Worm (Caenorhabditis elegans) whole organism, L2 larva: ENCODE results near the gene coq-8.

Source experiments
- C34F6.9 ChIP-seq: fragments of 150-350 bp; optimal IDR thresholded peaks from 2 replicates; lab custom pipeline; 2014; ENCODE audit warnings: missing biosample characterization, missing genetic modification characterization
- F13H6.1 ChIP-seq: sonication (generic microtip); optimal IDR thresholded peaks from 2 replicates; lab custom pipeline; 2016; ENCODE audit warnings: missing genetic modification characterization, missing compliant biosample characterization
- R02D3.7 ChIP-seq: fragments of 150-350 bp; optimal IDR thresholded peaks from 2 replicates; lab custom pipeline; 2014; ENCODE audit warnings: missing biosample characterization, missing genetic modification characterization
- Y55F3AM.14 ChIP-seq: fragments of 200-800 bp; sonication (Bioruptor generic); optimal IDR thresholded peaks from 2 replicates; lab custom pipeline; 2018; ENCODE audit warnings: mild to moderate bottlenecking, missing genetic modification characterization, missing compliant biosample characterization
- ZK546.5 ChIP-seq: sonication (generic microtip); optimal IDR thresholded peaks from 2 replicates; lab custom pipeline; 2017; ENCODE audit warnings: missing biosample characterization, missing genetic modification characterization
- alr-1 ChIP-seq: fragments of 150-350 bp; optimal IDR thresholded peaks from 2 replicates; lab custom pipeline; 2014; ENCODE audit warnings: missing biosample characterization, missing genetic modification characterization
- blmp-1 ChIP-seq: sonication (generic microtip); optimal IDR thresholded peaks from 2 replicates; lab custom pipeline; 2017; ENCODE audit warnings: missing genetic modification characterization, mild to moderate bottlenecking, missing compliant biosample characterization, antibody characterized with exemption, moderate library complexity; ENCODE audit not compliant: insufficient read depth
- ceh-16 ChIP-seq: fragments of 150-350 bp; optimal IDR thresholded peaks from 2 replicates; lab custom pipeline; 2014; ENCODE audit warnings: missing biosample characterization, missing genetic modification characterization
- ceh-82 ChIP-seq: fragments of 150-350 bp; optimal IDR thresholded peaks from 2 replicates; lab custom pipeline; 2014; ENCODE audit warnings: missing biosample characterization, missing genetic modification characterization
- crh-2 ChIP-seq: sonication (generic microtip); optimal IDR thresholded peaks from 2 replicates; lab custom pipeline; 2017; ENCODE audit warnings: missing biosample characterization, missing genetic modification characterization
- dmd-4 ChIP-seq: sonication (generic microtip); optimal IDR thresholded peaks from 2 replicates; lab custom pipeline; 2017; ENCODE audit warnings: missing biosample characterization, missing genetic modification characterization
- egl-27 ChIP-seq: sonication (generic microtip); optimal IDR thresholded peaks from 3 replicates; lab custom pipeline; 2017; ENCODE audit warnings: missing biosample characterization, missing genetic modification reagents, missing genetic modification characterization
- elt-1 ChIP-seq: fragments of 150-350 bp; optimal IDR thresholded peaks from 2 replicates; lab custom pipeline; 2014; ENCODE audit warnings: missing biosample characterization, missing genetic modification characterization
- fos-1 ChIP-seq: fragments of 150-350 bp; optimal IDR thresholded peaks from 2 replicates; lab custom pipeline; 2014; ENCODE audit warnings: missing biosample characterization, missing genetic modification characterization
- gmeb-1 ChIP-seq: fragments of 150-350 bp; optimal IDR thresholded peaks from 2 replicates; lab custom pipeline; 2014; ENCODE audit warnings: missing biosample characterization, missing genetic modification characterization
- lin-11 ChIP-seq: fragments of 150-350 bp; sonication (generic microtip); optimal IDR thresholded peaks from 2 replicates; lab custom pipeline; 2014; ENCODE audit warnings: missing biosample characterization, missing genetic modification characterization, inconsistent platforms, mixed read lengths
- lin-13 ChIP-seq: fragments of 150-350 bp; optimal IDR thresholded peaks from 2 replicates; lab custom pipeline; 2014; ENCODE audit warnings: missing biosample characterization, missing genetic modification reagents, missing genetic modification characterization
- lsy-2 ChIP-seq, 2 experiments: fragments of 150-350 bp in 1 of 2; sonication (generic microtip) in 1 of 2; optimal IDR thresholded peaks; 2 replicates each; lab custom pipeline; 2014 to 2017; ENCODE audit warnings: missing biosample characterization in 2 of 2, missing genetic modification characterization in 2 of 2
- mbf-1 ChIP-seq: sonication (generic microtip); optimal IDR thresholded peaks from 2 replicates; lab custom pipeline; 2017; ENCODE audit warnings: missing biosample characterization, missing genetic modification characterization
- nhr-11 ChIP-seq: fragments of 150-350 bp; optimal IDR thresholded peaks from 2 replicates; lab custom pipeline; 2014; ENCODE audit warnings: missing biosample characterization, missing genetic modification characterization
- nhr-12 ChIP-seq: fragments of 150-350 bp; optimal IDR thresholded peaks from 2 replicates; lab custom pipeline; 2014; ENCODE audit warnings: missing biosample characterization, missing genetic modification characterization
- nhr-129 ChIP-seq: fragments of 150-350 bp; optimal IDR thresholded peaks from 2 replicates; lab custom pipeline; 2014; ENCODE audit warnings: missing biosample characterization, missing genetic modification characterization
- nhr-21 ChIP-seq: fragments of 150-350 bp; optimal IDR thresholded peaks from 2 replicates; lab custom pipeline; 2014; ENCODE audit warnings: missing biosample characterization, missing genetic modification characterization
- nhr-23 ChIP-seq: fragments of 150-350 bp; optimal IDR thresholded peaks from 2 replicates; lab custom pipeline; 2014; ENCODE audit warnings: missing biosample characterization, missing genetic modification reagents, missing genetic modification characterization
- nhr-237 ChIP-seq: fragments of 150-350 bp; optimal IDR thresholded peaks from 2 replicates; lab custom pipeline; 2014; ENCODE audit warnings: missing biosample characterization, missing genetic modification characterization
- nhr-77 ChIP-seq: fragments of 150-350 bp; optimal IDR thresholded peaks from 2 replicates; lab custom pipeline; 2014; ENCODE audit warnings: missing biosample characterization, missing genetic modification characterization
- peb-1 ChIP-seq: fragments of 150-350 bp; optimal IDR thresholded peaks from 2 replicates; lab custom pipeline; 2014; ENCODE audit warnings: missing biosample characterization, missing genetic modification characterization
- sem-4 ChIP-seq: fragments of 150-350 bp; optimal IDR thresholded peaks from 2 replicates; lab custom pipeline; 2014; ENCODE audit warnings: missing biosample characterization, missing genetic modification reagents, missing genetic modification characterization
- sma-9 ChIP-seq, 2 experiments: fragments of 150-350 bp in 1 of 2; sonication (generic microtip) in 1 of 2; optimal IDR thresholded peaks; 2 replicates each; lab custom pipeline; 2014 to 2016; ENCODE audit warnings: missing genetic modification characterization in 2 of 2, mild to moderate bottlenecking in 1 of 2, missing biosample characterization in 1 of 2, missing compliant biosample characterization in 1 of 2, missing genetic modification reagents in 1 of 2, moderate library complexity in 1 of 2
- snpc-4 ChIP-seq: fragments of 150-350 bp; optimal IDR thresholded peaks from 2 replicates; lab custom pipeline; 2014; ENCODE audit warnings: missing biosample characterization, missing genetic modification characterization
- unc-39 ChIP-seq: fragments of 150-350 bp; optimal IDR thresholded peaks from 2 replicates; lab custom pipeline; 2014; ENCODE audit warnings: missing biosample characterization, missing genetic modification characterization
- unc-55 ChIP-seq: fragments of 150-350 bp; sonication (generic microtip); optimal IDR thresholded peaks from 3 replicates; lab custom pipeline; 2014; ENCODE audit warnings: missing biosample characterization, missing genetic modification reagents, missing genetic modification characterization
- unc-62 ChIP-seq: fragments of 150-350 bp; optimal IDR thresholded peaks from 2 replicates; lab custom pipeline; 2014; ENCODE audit warnings: missing biosample characterization, missing genetic modification reagents, missing genetic modification characterization
- zag-1 ChIP-seq: fragments of 150-350 bp; optimal IDR thresholded peaks from 2 replicates; lab custom pipeline; 2014; ENCODE audit warnings: missing biosample characterization, missing genetic modification characterization
- ztf-11 ChIP-seq: sonication (generic microtip); optimal IDR thresholded peaks from 2 replicates; lab custom pipeline; 2017; ENCODE audit warnings: missing biosample characterization, missing genetic modification characterization
- ztf-4 ChIP-seq: fragments of 150-350 bp; optimal IDR thresholded peaks from 2 replicates; lab custom pipeline; 2014; ENCODE audit warnings: missing biosample characterization, missing genetic modification characterization

Gene coq-8

ce11 chrIII:4900260-4900659 is 37.0 kb downstream of the coq-8 start, which contains the start of gene tag-340:
Gene tag-340 (plus strand): TSS chrIII:4900508.
- TF ChIP-seq fos-1 (tag; lab: Kevin White, UChicago), result peak; percentile 28
- no peak for TF ChIP-seq ceh-82
- TF ChIP-seq egl-27, result no peak

ce11 chrIII:4903784-4904183 is 40.6 kb downstream of the coq-8 start, which contains the start of gene kbp-2:
Gene kbp-2 (minus strand): TSS chrIII:4903884.
- TF ChIP-seq snpc-4 (tag; lab: Kevin White, UChicago) (no peak), crh-2 (tag; lab: Kevin White, UChicago) (no peak), ztf-11 (tag; lab: Kevin White, UChicago) (no peak), unc-55 (no peak), blmp-1 (tag; lab: Kevin White, UChicago) (no peak), peb-1 (no peak), sem-4 (no peak), lin-13 (GFP tag; lab: Kevin White, UChicago) (no peak), sma-9 (GFP tag; optimal IDR thresholded peaks at IDR 0.05; lab: Kevin White, UChicago) (no peak), sma-9 (tag; optimal IDR thresholded peaks at IDR 0.05; lab: Kevin White, UChicago) (no peak), R02D3.7 (tag; lab: Kevin White, UChicago) (no peak), C34F6.9 (tag; lab: Kevin White, UChicago) (no peak), egl-27 (no peak)

- TF ChIP-seq unc-55 (peak; percentile 21), fos-1 (tag; lab: Kevin White, UChicago) (peak; percentile 36), peb-1 (no peak), lin-13 (GFP tag; lab: Kevin White, UChicago) (no peak), egl-27 (no peak), nhr-129 (tag; lab: Kevin White, UChicago) (peak; percentile 16), C34F6.9 (tag; lab: Kevin White, UChicago) (peak; percentile 55), F13H6.1 (peak; percentile 28), ceh-16 (tag; lab: Kevin White, UChicago) (no peak), nhr-11 (no peak), Y55F3AM.14 (GFP tag; lab: Kevin White, UChicago) (no peak), lsy-2 (tag; optimal IDR thresholded peaks at IDR 0.05; lab: Kevin White, UChicago) (peak in 1 of 2 experiments; percentile 41), gmeb-1 (tag; lab: Kevin White, UChicago) (peak; percentile 17)
- TF ChIP-seq, all 48 proteins: peak for 7
Observed at ce11 chrIII:4905405-4905804, 42.2 kb downstream of the coq-8 start, which contains the start of gene F26F4.8. Gene F26F4.8 (minus strand): TSS chrIII:4905473.

- TF ChIP-seq nhr-237 (tag; lab: Kevin White, UChicago) (no peak), gmeb-1 (tag; lab: Kevin White, UChicago) (peak; percentile 20), fos-1 (tag; lab: Kevin White, UChicago) (peak; percentile 99)
Observed at ce11 chrIII:4906365-4906764, 43.1 kb downstream of the coq-8 start.

ce11 chrIII:4906896-4907295 is 43.7 kb downstream of the coq-8 start, which contains the start of gene rom-1:
Gene rom-1 (plus strand): TSS chrIII:4907196.
- TF ChIP-seq gmeb-1 (tag; lab: Kevin White, UChicago) (no peak), unc-62 (GFP tag; lab: Kevin White, UChicago) (no peak), nhr-77 (no peak), ZK546.5 (tag; lab: Kevin White, UChicago) (no peak), nhr-12 (tag; lab: Kevin White, UChicago) (no peak), sma-9 (GFP tag; optimal IDR thresholded peaks at IDR 0.05; lab: Kevin White, UChicago) (no peak), sma-9 (tag; optimal IDR thresholded peaks at IDR 0.05; lab: Kevin White, UChicago) (no peak), zag-1 (tag; lab: Kevin White, UChicago) (no peak)

ce11 chrIII:4909938-4910337 is 46.7 kb downstream of the coq-8 start, which contains the start of gene F26F4.12:
Gene F26F4.12 (minus strand): TSS chrIII:4910038.
- TF ChIP-seq mbf-1 (tag; lab: Kevin White, UChicago) (no peak), crh-2 (tag; lab: Kevin White, UChicago) (no peak), ztf-4 (no peak), elt-1 (no peak), nhr-129 (tag; lab: Kevin White, UChicago) (no peak), ztf-11 (tag; lab: Kevin White, UChicago) (no peak), blmp-1 (tag; lab: Kevin White, UChicago) (no peak), lin-11 (tag; lab: Kevin White, UChicago) (no peak), nhr-21 (no peak), fos-1 (tag; lab: Kevin White, UChicago) (no peak), gmeb-1 (tag; lab: Kevin White, UChicago) (no peak), snpc-4 (tag; lab: Kevin White, UChicago) (no peak), nhr-23 (no peak), dmd-4 (no peak), unc-39 (tag; lab: Kevin White, UChicago) (no peak), alr-1 (tag; lab: Kevin White, UChicago) (no peak)
- TF ChIP-seq, all 48 proteins: peak for 0
